Worm (Caenorhabditis elegans) whole organism, L3 larva: ENCODE results near the gene btbd-10.

Experiments
- daf-12 ChIP-seq: fragments of 150-350 bp; optimal IDR thresholded peaks from 2 replicates; lab custom pipeline; 2014; ENCODE audit warnings: missing biosample characterization, missing genetic modification reagents, missing genetic modification characterization
- elt-2 ChIP-seq: sonication (generic microtip); optimal IDR thresholded peaks from 2 replicates; lab custom pipeline; 2016; ENCODE audit warnings: missing genetic modification reagents, mild to moderate bottlenecking, missing genetic modification characterization, missing compliant biosample characterization
- mdl-1 ChIP-seq: fragments of 150-350 bp; optimal IDR thresholded peaks from 2 replicates; lab custom pipeline; 2014; ENCODE audit warnings: missing biosample characterization, missing genetic modification characterization
- nhr-23 ChIP-seq: fragments of 150-350 bp; optimal IDR thresholded peaks from 2 replicates; lab custom pipeline; 2014; ENCODE audit warnings: missing biosample characterization, missing genetic modification reagents, missing genetic modification characterization
- nhr-237 ChIP-seq: fragments of 150-350 bp; optimal IDR thresholded peaks from 2 replicates; lab custom pipeline; 2014; ENCODE audit warnings: missing biosample characterization, missing genetic modification characterization
- snpc-4 ChIP-seq: fragments of 150-350 bp; optimal IDR thresholded peaks from 2 replicates; lab custom pipeline; 2014; ENCODE audit warnings: missing biosample characterization, missing genetic modification characterization
- unc-39 ChIP-seq: sonication (generic microtip); optimal IDR thresholded peaks from 4 replicates; lab custom pipeline; 2017; ENCODE audit warnings: missing biosample characterization, missing genetic modification characterization
- unc-62 ChIP-seq: fragments of 150-350 bp; sonication (generic microtip); optimal IDR thresholded peaks from 4 replicates; lab custom pipeline; 2014; ENCODE audit warnings: missing biosample characterization, missing genetic modification reagents, missing genetic modification characterization

- TF ChIP-seq mdl-1 (tag; lab: Kevin White, UChicago) (no peak), elt-2 (tag; lab: Kevin White, UChicago) (peak; percentile 71), nhr-237 (tag; lab: Kevin White, UChicago) (no peak), unc-39 (tag; lab: Kevin White, UChicago) (no peak), daf-12 (tag; lab: Kevin White, UChicago) (no peak), snpc-4 (tag; lab: Kevin White, UChicago) (no peak), unc-62 (GFP tag; lab: Kevin White, UChicago) (no peak), nhr-23 (tag; lab: Kevin White, UChicago) (peak; percentile 28)
These were observed 36.9 kb downstream of the btbd-10 start, which contains the start of gene ZK546.19 for ce11 chrII:4941541-4942206.
